Fruit fly (Drosophila melanogaster): Measurements from ENCODE around the gene tko.

The tko gene

dm6 chrX:2461421-2462393 lies 17.9 kb upstream of the tko start (continued):
- TF ChIP-seq tna (GFP tag; IDR thresholded peaks at IDR 0.05; ENCODE audit: partially characterized antibody) (no peak), ATbp (GFP tag; optimal IDR thresholded peaks at IDR 0.05) (peak; percentile 61), ranshi (GFP tag; IDR thresholded peaks at IDR 0.05) (no peak), Dll (GFP tag; IDR thresholded peaks at IDR 0.05; ENCODE audit: partially characterized antibody) (no peak), CG8944 (GFP tag; optimal IDR thresholded peaks at IDR 0.05) (no peak), tin (GFP tag; optimal IDR thresholded peaks at IDR 0.05) (no peak), nmo (GFP tag; optimal IDR thresholded peaks at IDR 0.05) (no peak), CG12155 (GFP tag; optimal IDR thresholded peaks at IDR 0.05) (no peak), CG17802 (tag; optimal IDR thresholded peaks at IDR 0.05) (no peak), CrebB (tag; optimal IDR thresholded peaks at IDR 0.05) (no peak), so (GFP tag; IDR thresholded peaks at IDR 0.05) (no peak), Xrp1 (GFP tag; IDR thresholded peaks at IDR 0.05) (peak; percentile 28; the same call in 1 of the 2 replicates), CG4820 (GFP tag; optimal IDR thresholded peaks at IDR 0.05) (no peak), CG8478 (optimal IDR thresholded peaks at IDR 0.05) (no peak), B-H2 (GFP tag; optimal IDR thresholded peaks at IDR 0.05) (no peak), CG14860 (GFP tag; IDR thresholded peaks at IDR 0.05; ENCODE audit: partially characterized antibody) (no peak), gce (GFP tag; IDR thresholded peaks at IDR 0.05) (no peak), CG15601 (tag; optimal IDR thresholded peaks at IDR 0.05) (peak; percentile 31), Hey (tag; optimal IDR thresholded peaks at IDR 0.05) (no peak), CoRest (tag; optimal IDR thresholded peaks at IDR 0.05) (no peak), trh (GFP tag; optimal IDR thresholded peaks at IDR 0.05) (no peak), Elba2 (GFP tag; optimal IDR thresholded peaks at IDR 0.05) (no peak), CG12659 (GFP tag; optimal IDR thresholded peaks at IDR 0.05) (no peak), Poxn (GFP tag; IDR thresholded peaks at IDR 0.05) (no peak), shn (GFP tag; optimal IDR thresholded peaks at IDR 0.05) (no peak), CG34224 (GFP tag; IDR thresholded peaks at IDR 0.05; ENCODE audit: partially characterized antibody) (no peak), Hr39 (optimal IDR thresholded peaks at IDR 0.05) (no peak), CG18476 (GFP tag; optimal IDR thresholded peaks at IDR 0.05) (no peak), CG6272 (GFP tag; IDR thresholded peaks at IDR 0.05) (no peak), Dbx (GFP tag; IDR thresholded peaks at IDR 0.05) (no peak), CG15514 (GFP tag; optimal IDR thresholded peaks at IDR 0.05) (no peak), wor (GFP tag; IDR thresholded peaks at IDR 0.05) (no peak), mld (GFP tag; IDR thresholded peaks at IDR 0.05; ENCODE audit: partially characterized antibody) (no peak), lbe (GFP tag; optimal IDR thresholded peaks at IDR 0.05) (no peak), grau (tag; optimal IDR thresholded peaks at IDR 0.05) (no peak), MTF-1 (GFP tag; optimal IDR thresholded peaks at IDR 0.05; ENCODE audit: borderline replicate concordance) (peak; percentile 34), kni (GFP tag; optimal IDR thresholded peaks at IDR 0.05) (peak; percentile 60), chn (GFP tag; optimal IDR thresholded peaks at IDR 0.05) (no peak), CG4707 (GFP tag; optimal IDR thresholded peaks at IDR 0.05) (peak; percentile 33), Bteb2 (GFP tag; optimal IDR thresholded peaks at IDR 0.05) (no peak), dpn (GFP tag; optimal IDR thresholded peaks at IDR 0.05) (no peak), bsh (GFP tag; optimal IDR thresholded peaks at IDR 0.05) (peak in 1 of 2 experiments; percentile 26), Ada2b (GFP tag; IDR thresholded peaks at IDR 0.05) (no peak), CG13624 (GFP tag; optimal IDR thresholded peaks at IDR 0.05) (no peak), slbo (GFP tag; IDR thresholded peaks at IDR 0.05) (no peak), Abd-B (GFP tag; optimal IDR thresholded peaks at IDR 0.05) (no peak), Blimp-1 (GFP tag; optimal IDR thresholded peaks at IDR 0.05) (no peak), CG1529 (GFP tag; optimal IDR thresholded peaks at IDR 0.05) (peak; percentile 2), CG15011 (GFP tag; optimal IDR thresholded peaks at IDR 0.05) (no peak)
